Fruit fly (Drosophila melanogaster) whole organism, embryonic: ENCODE data around the gene Atg5.
A peak's percentile ranks its signal among the peaks of the same experiment; 100 is the strongest.

ENCODE experiments used
- Atf3 ChIP-seq: fragments of 200-800 bp; sonication (Bioruptor generic); optimal IDR thresholded peaks from 3 replicates; lab custom pipeline; 2016; ENCODE audit warnings: missing biosample characterization, missing genetic modification characterization
- Bteb2 ChIP-seq: fragments of 200-800 bp; sonication (Bioruptor generic); optimal IDR thresholded peaks from 2 replicates; lab custom pipeline; 2016; ENCODE audit warnings: missing biosample characterization, missing genetic modification characterization
- CG10565 ChIP-seq: fragments of 200-800 bp; sonication (Bioruptor generic); optimal IDR thresholded peaks from 3 replicates; lab custom pipeline; 2016; ENCODE audit warnings: missing biosample characterization, mild to moderate bottlenecking, missing genetic modification characterization
- CG11456 ChIP-seq: fragments of 200-800 bp; sonication (Bioruptor generic); IDR thresholded peaks from 3 replicates; pipeline ENCODE4 v1.3.6; 2022; ENCODE audit warnings: missing biosample characterization, missing genetic modification characterization
- CG11696 ChIP-seq: fragments of 200-800 bp; sonication (Bioruptor generic); IDR thresholded peaks from 2 replicates; pipeline ENCODE4 v1.3.6; 2022; ENCODE audit warnings: missing biosample characterization, missing genetic modification characterization
- CG1233 ChIP-seq: fragments of 200-800 bp; sonication (Bioruptor generic); optimal IDR thresholded peaks from 4 replicates; lab custom pipeline; 2018; ENCODE audit warnings: missing biosample characterization, mild to moderate bottlenecking, missing genetic modification characterization
- CG13287 ChIP-seq: fragments of 200-800 bp; sonication (Bioruptor generic); IDR thresholded peaks from 2 replicates; pipeline ENCODE4 v1.3.6; 2022; ENCODE audit warnings: missing biosample characterization, missing genetic modification characterization; ENCODE audit not compliant: partially characterized antibody
- CG14965 ChIP-seq: fragments of 200-800 bp; sonication (Bioruptor generic); optimal IDR thresholded peaks from 2 replicates; lab custom pipeline; 2016; ENCODE audit warnings: missing biosample characterization, missing genetic modification characterization, borderline replicate concordance
- CG1647 ChIP-seq: fragments of 200-800 bp; sonication (Bioruptor generic); optimal IDR thresholded peaks from 3 replicates; lab custom pipeline; 2016; ENCODE audit warnings: missing biosample characterization, missing genetic modification characterization
- CG16815 ChIP-seq: fragments of 200-800 bp; sonication (Bioruptor generic); optimal IDR thresholded peaks from 3 replicates; lab custom pipeline; 2017; ENCODE audit warnings: missing biosample characterization, mild to moderate bottlenecking, missing genetic modification characterization
- CG17359 ChIP-seq: fragments of 200-800 bp; sonication (Bioruptor generic); optimal IDR thresholded peaks from 3 replicates; lab custom pipeline; 2018; ENCODE audit warnings: missing biosample characterization, mild to moderate bottlenecking, missing genetic modification characterization, moderate library complexity
- CG17568 ChIP-seq: fragments of 200-800 bp; sonication (Bioruptor generic); optimal IDR thresholded peaks from 2 replicates; lab custom pipeline; 2018; ENCODE audit warnings: missing biosample characterization, mild to moderate bottlenecking, missing genetic modification characterization, moderate library complexity
- CG1792 ChIP-seq: fragments of 200-800 bp; sonication (Bioruptor generic); optimal IDR thresholded peaks from 2 replicates; lab custom pipeline; 2016; ENCODE audit warnings: missing biosample characterization, missing genetic modification characterization
- CG5180 ChIP-seq: fragments of 200-800 bp; sonication (Bioruptor generic); optimal IDR thresholded peaks from 3 replicates; lab custom pipeline; 2017; ENCODE audit warnings: missing biosample characterization, missing genetic modification characterization, mild to moderate bottlenecking, moderate library complexity, missing genetic modification reagents
- CG7786 ChIP-seq: fragments of 200-800 bp; sonication (Bioruptor generic); optimal IDR thresholded peaks from 2 replicates; lab custom pipeline; 2016; ENCODE audit warnings: missing biosample characterization, missing genetic modification characterization
- CG7839 ChIP-seq: fragments of 200-800 bp; sonication (Bioruptor generic); optimal IDR thresholded peaks from 3 replicates; lab custom pipeline; 2018; ENCODE audit warnings: missing biosample characterization, mild to moderate bottlenecking, missing genetic modification characterization, moderate library complexity
- CG9817 ChIP-seq: fragments of 200-800 bp; sonication (Bioruptor generic); optimal IDR thresholded peaks from 2 replicates; lab custom pipeline; 2018; ENCODE audit warnings: missing biosample characterization, mild to moderate bottlenecking, missing genetic modification characterization, moderate library complexity
- E2f1 ChIP-seq: fragments of 200-800 bp; sonication (Bioruptor generic); IDR thresholded peaks from 2 replicates; pipeline ENCODE4 v1.3.6; 2022; ENCODE audit warnings: missing biosample characterization, missing genetic modification characterization
- Elba2 ChIP-seq: fragments of 200-800 bp; sonication (Bioruptor generic); optimal IDR thresholded peaks from 3 replicates; lab custom pipeline; 2016; ENCODE audit warnings: missing biosample characterization, missing genetic modification characterization
- Ets65A ChIP-seq: fragments of 200-800 bp; sonication (Bioruptor generic); peaks from one replicate; lab custom pipeline; 2016; ENCODE audit warnings: missing biosample characterization, missing genetic modification characterization
- Fer2 ChIP-seq: fragments of 200-800 bp; sonication (Bioruptor generic); optimal IDR thresholded peaks from 2 replicates; lab custom pipeline; 2018; ENCODE audit warnings: missing biosample characterization, mild to moderate bottlenecking, missing genetic modification characterization, moderate library complexity
- H2.0 ChIP-seq: fragments of 200-800 bp; sonication (Bioruptor generic); IDR thresholded peaks from 2 replicates; pipeline ENCODE4 v1.3.6; 2022; ENCODE audit warnings: missing biosample characterization, missing genetic modification characterization
- HmgD ChIP-seq: fragments of 200-800 bp; sonication (Bioruptor generic); optimal IDR thresholded peaks from 3 replicates; lab custom pipeline; 2016; ENCODE audit warnings: missing biosample characterization, missing genetic modification characterization
- Jarid2 ChIP-seq: fragments of 200-800 bp; sonication (Bioruptor generic); optimal IDR thresholded peaks from 3 replicates; lab custom pipeline; 2017; ENCODE audit warnings: mild to moderate bottlenecking, missing biosample characterization, missing genetic modification reagents, missing genetic modification characterization
- Lim3 ChIP-seq: fragments of 200-800 bp; sonication (Bioruptor generic); IDR thresholded peaks from 2 replicates; pipeline ENCODE4 v1.3.6; 2022; ENCODE audit warnings: missing biosample characterization, missing genetic modification characterization
- Max ChIP-seq: fragments of 200-800 bp; sonication (Bioruptor generic); optimal IDR thresholded peaks from 2 replicates; lab custom pipeline; 2016; ENCODE audit warnings: missing biosample characterization, mild to moderate bottlenecking, missing genetic modification characterization
- Oaz ChIP-seq: fragments of 200-800 bp; sonication (Bioruptor generic); IDR thresholded peaks from 2 replicates; pipeline ENCODE4 v1.3.6; 2022; ENCODE audit warnings: missing biosample characterization, missing genetic modification characterization
- Ravus ChIP-seq: fragments of 200-800 bp; sonication (Bioruptor generic); IDR thresholded peaks from 2 replicates; pipeline ENCODE4 v1.3.6; 2022; ENCODE audit warnings: missing biosample characterization, missing genetic modification characterization
- Sox100B ChIP-seq: fragments of 200-800 bp; sonication (Bioruptor generic); optimal IDR thresholded peaks from 3 replicates; lab custom pipeline; 2018; ENCODE audit warnings: missing biosample characterization, mild to moderate bottlenecking, missing genetic modification characterization
- Xbp1 ChIP-seq: fragments of 200-800 bp; sonication (Bioruptor generic); optimal IDR thresholded peaks from 3 replicates; lab custom pipeline; 2016; ENCODE audit warnings: missing biosample characterization, mild to moderate bottlenecking, missing genetic modification characterization
- ab ChIP-seq: fragments of 200-800 bp; sonication (Bioruptor generic); optimal IDR thresholded peaks from 2 replicates; lab custom pipeline; 2016; ENCODE audit warnings: missing biosample characterization, missing genetic modification characterization
- ac ChIP-seq: fragments of 200-800 bp; sonication (Bioruptor generic); optimal IDR thresholded peaks from 3 replicates; lab custom pipeline; 2017; ENCODE audit warnings: missing biosample characterization, mild to moderate bottlenecking, missing genetic modification characterization
- bab2 ChIP-seq: fragments of 200-800 bp; sonication (Bioruptor generic); optimal IDR thresholded peaks from 2 replicates; lab custom pipeline; 2016; ENCODE audit warnings: missing biosample characterization, missing genetic modification characterization
- bsh ChIP-seq, 2 experiments: fragments of 200-800 bp; sonication (Bioruptor generic); optimal IDR thresholded peaks; 2 replicates each; lab custom pipeline; 2017 to 2018; ENCODE audit warnings: mild to moderate bottlenecking in 2 of 2, missing biosample characterization in 2 of 2, missing genetic modification characterization in 2 of 2, moderate library complexity in 1 of 2
- cg ChIP-seq: fragments of 200-800 bp; sonication (Bioruptor generic); optimal IDR thresholded peaks from 3 replicates; lab custom pipeline; 2019; ENCODE audit warnings: missing biosample characterization, mild to moderate bottlenecking, missing genetic modification characterization, moderate library complexity
- crol ChIP-seq: fragments of 200-800 bp; sonication (Bioruptor generic); IDR thresholded peaks from 2 replicates; pipeline ENCODE4 v1.3.6; 2022; ENCODE audit warnings: missing biosample characterization, missing genetic modification characterization
- cwo ChIP-seq: fragments of 200-800 bp; sonication (Bioruptor generic); optimal IDR thresholded peaks from 3 replicates; lab custom pipeline; 2017; ENCODE audit warnings: missing biosample characterization, missing genetic modification characterization, mild to moderate bottlenecking, moderate library complexity, missing genetic modification reagents
- ems ChIP-seq: fragments of 200-800 bp; sonication (Bioruptor generic); optimal IDR thresholded peaks from 3 replicates; lab custom pipeline; 2016; ENCODE audit warnings: missing biosample characterization, missing genetic modification characterization
- hb ChIP-seq: fragments of 200-800 bp; sonication (Bioruptor generic); IDR thresholded peaks from 3 replicates; pipeline ENCODE4 v1.3.6; 2022; ENCODE audit warnings: missing biosample characterization, missing genetic modification characterization; ENCODE audit not compliant: partially characterized antibody
- lola ChIP-seq, 3 experiments: fragments of >200 bp in 2 of 3; fragments of 200-800 bp in 1 of 3; sonication (Bioruptor generic) in 1 of 3; optimal IDR thresholded peaks; 2 replicates each; lab custom pipeline; 2017 to 2019; ENCODE audit warnings: missing biosample characterization in 3 of 3, missing genetic modification characterization in 3 of 3, mild to moderate bottlenecking in 1 of 3, moderate library complexity in 1 of 3
- nerfin-1 ChIP-seq: fragments of 200-800 bp; sonication (Bioruptor generic); optimal IDR thresholded peaks from 3 replicates; lab custom pipeline; 2019; ENCODE audit warnings: missing biosample characterization, mild to moderate bottlenecking, missing genetic modification characterization, moderate library complexity
- odd ChIP-seq: fragments of 200-800 bp; sonication (Bioruptor generic); optimal IDR thresholded peaks from 2 replicates; lab custom pipeline; 2017; ENCODE audit warnings: missing biosample characterization, mild to moderate bottlenecking, missing genetic modification characterization
- phol ChIP-seq: fragments of 200-800 bp; sonication (Bioruptor generic); optimal IDR thresholded peaks from 3 replicates; lab custom pipeline; 2018; ENCODE audit warnings: missing biosample characterization, mild to moderate bottlenecking, missing genetic modification characterization, moderate library complexity
- prd ChIP-seq, 3 experiments: fragments of >200 bp in 2 of 3; fragments of 200-800 bp in 1 of 3; sonication (Bioruptor generic) in 1 of 3; optimal IDR thresholded peaks in 2 of 3; IDR thresholded peaks in 1 of 3; 2 replicates in 2 of 3; 3 replicates in 1 of 3; pipeline versions ENCODE4 v1.3.6 to Lab custom; 2017 to 2022; ENCODE audit warnings: missing biosample characterization in 1 of 3, missing genetic modification characterization in 1 of 3
- pzg ChIP-seq: fragments of 200-800 bp; sonication (Bioruptor generic); optimal IDR thresholded peaks from 3 replicates; lab custom pipeline; 2018; ENCODE audit warnings: missing biosample characterization, mild to moderate bottlenecking, missing genetic modification characterization, moderate library complexity
- salm ChIP-seq: fragments of 200-800 bp; sonication (Bioruptor generic); optimal IDR thresholded peaks from 2 replicates; lab custom pipeline; 2018; ENCODE audit warnings: missing biosample characterization, mild to moderate bottlenecking, missing genetic modification characterization
- sim ChIP-seq: fragments of 200-800 bp; sonication (Bioruptor generic); IDR thresholded peaks from 2 replicates; pipeline ENCODE4 v1.3.6; 2022; ENCODE audit warnings: missing biosample characterization, missing genetic modification characterization
- sob ChIP-seq: fragments of 200-800 bp; sonication (Bioruptor generic); IDR thresholded peaks from 2 replicates; pipeline ENCODE4 v1.3.6; 2022; ENCODE audit warnings: missing biosample characterization, missing genetic modification characterization
- tgo ChIP-seq: fragments of 200-800 bp; sonication (Bioruptor generic); IDR thresholded peaks from 3 replicates; pipeline ENCODE4 v1.3.6; 2022; ENCODE audit warnings: missing biosample characterization, missing genetic modification characterization
- ttk ChIP-seq: fragments of 200-800 bp; sonication (Bioruptor generic); IDR thresholded peaks from 2 replicates; pipeline ENCODE4 v2.1.2; 2022; ENCODE audit warnings: missing biosample characterization, missing genetic modification characterization

Gene Atg5

dm6 chrX:7334801-7335176 is 11.2 kb upstream of the Atg5 start (continued):
- TF ChIP-seq bab2 (GFP tag; lab: Kevin White, UChicago), result no peak
- no peak for TF ChIP-seq Atf3 (GFP tag; lab: Kevin White, UChicago)
- TF ChIP-seq CG17568, result peak; percentile 67
- TF ChIP-seq Ravus (GFP tag; lab: Robert Waterston, UW), result peak; percentile 23; the same call in 1 of the 2 replicates
- TF ChIP-seq Ets65A (GFP tag; lab: Kevin White, UChicago), result no peak
- TF ChIP-seq CG11696 (GFP tag; lab: Robert Waterston, UW), result peak; percentile 45; the same call in 1 of the 2 replicates
- TF ChIP-seq CG1233 (GFP tag; lab: Kevin White, UChicago), result peak; percentile 57
- peak; percentile 77 for TF ChIP-seq Sox100B (GFP tag; lab: Kevin White, UChicago)
- TF ChIP-seq CG16815, result peak; percentile 39
- peak; percentile 27 for TF ChIP-seq Jarid2
- TF ChIP-seq Elba2 (GFP tag; lab: Kevin White, UChicago), result no peak
- peak; percentile 63 for TF ChIP-seq CG17359
- peak in 1 of 3 experiments; percentile 88 for TF ChIP-seq lola (GFP tag; optimal IDR thresholded peaks at IDR 0.05; lab: Kevin White, UChicago)
- TF ChIP-seq sim (GFP tag; lab: Robert Waterston, UW), result peak; percentile 33; the same call in 1 of the 2 replicates
- no peak for TF ChIP-seq Bteb2 (GFP tag; lab: Kevin White, UChicago)
- no peak for TF ChIP-seq Lim3 (GFP tag; lab: Robert Waterston, UW)
- peak; percentile 77 for TF ChIP-seq E2f1 (GFP tag; lab: Robert Waterston, UW)
- TF ChIP-seq Max (GFP tag; lab: Kevin White, UChicago), result no peak
- no peak for TF ChIP-seq CG13287 (GFP tag; lab: Robert Waterston, UW)
- TF ChIP-seq bsh (GFP tag; optimal IDR thresholded peaks at IDR 0.05; lab: Kevin White, UChicago), result peak; percentile 2 to 87
- TF ChIP-seq ems (GFP tag; lab: Kevin White, UChicago), result no peak
- TF ChIP-seq phol (tag; lab: Kevin White, UChicago), result peak; percentile 88
- TF ChIP-seq ac, result no peak
- TF ChIP-seq cwo (GFP tag; lab: Kevin White, UChicago), result peak; percentile 78
- peak; percentile 75 for TF ChIP-seq nerfin-1 (tag; lab: Kevin White, UChicago)
- peak; percentile 68 for TF ChIP-seq CG9817
- no peak for TF ChIP-seq hb (GFP tag; lab: Robert Waterston, UW)
- peak; percentile 44 for TF ChIP-seq CG5180 (GFP tag; lab: Kevin White, UChicago)
- peak; percentile 69 for TF ChIP-seq odd (GFP tag; lab: Kevin White, UChicago)
- peak; percentile 42 for TF ChIP-seq Fer2 (tag; lab: Kevin White, UChicago)
- TF ChIP-seq ttk (GFP tag; lab: Robert Waterston, UW), result peak; percentile 48; the same call in 1 of the 2 replicates
- TF ChIP-seq CG7786, result no peak
- TF ChIP-seq salm (tag; lab: Kevin White, UChicago), result peak; percentile 51
- TF ChIP-seq pzg, result no peak
- no peak for TF ChIP-seq prd (optimal IDR thresholded peaks at IDR 0.05; lab: Kevin White, UChicago)
- peak; percentile 64 for TF ChIP-seq prd (GFP tag; IDR thresholded peaks at IDR 0.05; lab: Robert Waterston, UW)
- TF ChIP-seq CG1792 (GFP tag; lab: Kevin White, UChicago), result no peak
- TF ChIP-seq CG14965 (GFP tag; lab: Kevin White, UChicago), result no peak
- peak; percentile 59; the same call in 1 of the 3 replicates for TF ChIP-seq CG11456 (GFP tag; lab: Robert Waterston, UW)
- no peak for TF ChIP-seq ab (GFP tag; lab: Kevin White, UChicago)
- peak; percentile 73 for TF ChIP-seq H2.0 (GFP tag; lab: Robert Waterston, UW)
- TF ChIP-seq crol (GFP tag; lab: Robert Waterston, UW), result no peak
- TF ChIP-seq Xbp1 (GFP tag; lab: Kevin White, UChicago), result peak; percentile 62
- peak; percentile 83 for TF ChIP-seq tgo (GFP tag; lab: Robert Waterston, UW)
- TF ChIP-seq CG7839, result peak; percentile 87
- TF ChIP-seq HmgD (GFP tag; lab: Kevin White, UChicago), result no peak
- no peak for TF ChIP-seq CG1647 (GFP tag; lab: Kevin White, UChicago)
- TF ChIP-seq CG10565 (GFP tag; lab: Kevin White, UChicago), result no peak
- TF ChIP-seq sob (GFP tag; lab: Robert Waterston, UW), result peak; percentile 73
- no peak for TF ChIP-seq cg (GFP tag; lab: Kevin White, UChicago)
- peak; percentile 59 for TF ChIP-seq Oaz (GFP tag; lab: Robert Waterston, UW)
